Fruit fly (Drosophila melanogaster): ENCODE results near the gene Atac3.

DNA sequence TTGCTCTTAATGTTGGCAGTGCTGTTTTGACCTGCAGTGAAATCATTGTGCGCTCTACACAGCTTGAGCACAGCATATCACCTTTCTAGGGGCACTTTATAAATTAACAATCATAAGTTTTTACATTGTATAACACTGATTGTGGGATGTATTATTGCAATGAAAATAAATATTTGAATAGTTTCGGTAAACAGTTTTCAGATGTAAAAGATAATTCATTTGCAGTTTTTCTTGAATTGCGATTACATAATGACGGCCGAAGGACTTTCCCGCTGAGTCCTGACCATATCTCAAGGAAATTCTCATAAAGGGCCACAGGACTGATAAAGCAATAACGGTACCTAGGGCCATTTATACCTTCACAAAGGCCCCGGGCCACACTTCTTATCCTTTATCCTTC is 46.8 kb upstream of the Atac3 start:
- TF ChIP-seq lab (GFP tag; optimal IDR thresholded peaks at IDR 0.05) (no peak), lbe (GFP tag; optimal IDR thresholded peaks at IDR 0.05) (no peak), CG31441 (GFP tag; IDR thresholded peaks at IDR 0.05) (no peak), Hmx (GFP tag; optimal IDR thresholded peaks at IDR 0.05) (no peak), Kr (GFP tag; optimal IDR thresholded peaks at IDR 0.05) (no peak), hbn (GFP tag; IDR thresholded peaks at IDR 0.05; ENCODE audit: partially characterized antibody) (no peak), CoRest (tag; optimal IDR thresholded peaks at IDR 0.05) (no peak), CG16815 (GFP tag; optimal IDR thresholded peaks at IDR 0.05) (no peak), Dek (tag; optimal IDR thresholded peaks at IDR 0.05) (no peak), CG33213 (GFP tag; optimal IDR thresholded peaks at IDR 0.05) (no peak)
